Worm (Caenorhabditis elegans) whole organism, late embryonic: Measurements from ENCODE around the gene fbxc-24.

Experiments used
- ama-1 ChIP-seq: fragments of 150-350 bp; optimal IDR thresholded peaks from 2 replicates; lab custom pipeline; 2014
- ceh-9 ChIP-seq: sonication (generic microtip); optimal IDR thresholded peaks from 2 replicates; lab custom pipeline; 2016; ENCODE audit warnings: mild to moderate bottlenecking, missing genetic modification characterization, inconsistent platforms, missing compliant biosample characterization
- elt-2 ChIP-seq: sonication (generic microtip); optimal IDR thresholded peaks from 2 replicates; lab custom pipeline; 2016; ENCODE audit warnings: missing genetic modification reagents, missing genetic modification characterization, missing compliant biosample characterization
- ets-4 ChIP-seq: sonication (generic microtip); optimal IDR thresholded peaks from 2 replicates; lab custom pipeline; 2016; ENCODE audit warnings: missing genetic modification characterization, missing compliant biosample characterization
- fax-1 ChIP-seq: sonication (generic microtip); optimal IDR thresholded peaks from 2 replicates; lab custom pipeline; 2016; ENCODE audit warnings: missing genotype, missing genetic modification characterization, missing compliant biosample characterization
- fkh-10 ChIP-seq: fragments of 150-350 bp; optimal IDR thresholded peaks from 2 replicates; lab custom pipeline; 2014; ENCODE audit warnings: missing biosample characterization, missing genetic modification reagents, missing genetic modification characterization
- lin-11 ChIP-seq: fragments of 200-800 bp; sonication (Bioruptor generic); optimal IDR thresholded peaks from 2 replicates; lab custom pipeline; 2018; ENCODE audit warnings: mild to moderate bottlenecking, missing genetic modification characterization, missing compliant biosample characterization
- pha-2 ChIP-seq: sonication (generic microtip); optimal IDR thresholded peaks from 2 replicates; lab custom pipeline; 2017; ENCODE audit warnings: mild to moderate bottlenecking, missing genetic modification characterization, missing compliant biosample characterization
- ref-2 ChIP-seq: sonication (generic microtip); optimal IDR thresholded peaks from 2 replicates; lab custom pipeline; 2016; ENCODE audit warnings: missing genetic modification characterization, missing compliant biosample characterization
- rnt-1 ChIP-seq: sonication (generic microtip); optimal IDR thresholded peaks from 2 replicates; lab custom pipeline; 2016; ENCODE audit warnings: missing genetic modification characterization, missing compliant biosample characterization
- syd-9 ChIP-seq: sonication (generic microtip); optimal IDR thresholded peaks from 2 replicates; lab custom pipeline; 2016; ENCODE audit warnings: mild to moderate bottlenecking, missing genetic modification characterization, moderate library complexity, missing compliant biosample characterization
- unc-55 ChIP-seq: sonication (generic microtip); optimal IDR thresholded peaks from 2 replicates; lab custom pipeline; 2017; ENCODE audit warnings: missing biosample characterization, missing genetic modification reagents, missing genetic modification characterization
- ztf-16 ChIP-seq: sonication (generic microtip); optimal IDR thresholded peaks from 2 replicates; lab custom pipeline; 2017; ENCODE audit warnings: missing genetic modification characterization, missing compliant biosample characterization

DNA sequence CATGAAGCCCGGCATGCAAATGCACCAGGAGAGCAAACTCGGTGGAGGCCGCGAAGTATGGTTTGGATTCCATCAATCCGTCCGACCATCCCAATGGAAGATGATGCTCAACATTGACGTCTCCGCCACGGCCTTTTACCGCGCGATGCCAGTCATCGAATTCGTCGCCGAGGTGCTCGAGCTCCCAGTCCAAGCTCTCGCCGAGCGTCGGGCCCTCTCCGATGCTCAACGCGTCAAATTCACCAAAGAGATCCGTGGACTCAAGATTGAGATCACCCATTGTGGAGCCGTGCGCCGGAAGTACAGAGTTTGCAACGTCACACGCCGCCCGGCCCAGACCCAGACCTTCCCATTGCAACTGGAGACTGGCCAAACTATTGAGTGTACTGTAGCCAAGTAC is 33.7 kb downstream of the fbxc-24 start:
- TF ChIP-seq unc-55 (no peak), fkh-10 (GFP tag; lab: Kevin White, UChicago) (no peak), ama-1 (lab: Kevin White, UChicago) (no peak), pha-2 (tag; lab: Kevin White, UChicago) (no peak), ceh-9 (tag; lab: Kevin White, UChicago) (no peak), elt-2 (tag; lab: Kevin White, UChicago) (no peak), rnt-1 (no peak), syd-9 (tag; lab: Kevin White, UChicago) (no peak), ets-4 (tag; lab: Kevin White, UChicago) (no peak), fax-1 (tag; lab: Kevin White, UChicago) (no peak), lin-11 (tag; lab: Kevin White, UChicago) (no peak), ref-2 (tag; lab: Kevin White, UChicago) (no peak), ztf-16 (tag; lab: Kevin White, UChicago) (no peak)
